Worm (Caenorhabditis elegans) whole organism, L2 larva: ENCODE results near the gene dot-1.2.

Experiments
- ama-1 ChIP-seq: fragments of 150-350 bp; optimal IDR thresholded peaks from 2 replicates; lab custom pipeline; 2018; ENCODE audit warnings: inconsistent platforms
- mab-5 ChIP-seq: fragments of 150-350 bp; optimal IDR thresholded peaks from 2 replicates; lab custom pipeline; 2014; ENCODE audit warnings: missing biosample characterization, missing genetic modification characterization
- nhr-12 ChIP-seq: fragments of 150-350 bp; optimal IDR thresholded peaks from 2 replicates; lab custom pipeline; 2014; ENCODE audit warnings: missing biosample characterization, missing genetic modification characterization
- nhr-25 ChIP-seq: fragments of 150-350 bp; sonication (generic microtip); optimal IDR thresholded peaks from 3 replicates; lab custom pipeline; 2014; ENCODE audit warnings: missing biosample characterization, missing genetic modification characterization
- unc-39 ChIP-seq: fragments of 150-350 bp; optimal IDR thresholded peaks from 2 replicates; lab custom pipeline; 2014; ENCODE audit warnings: missing biosample characterization, missing genetic modification characterization
- zag-1 ChIP-seq: fragments of 150-350 bp; optimal IDR thresholded peaks from 2 replicates; lab custom pipeline; 2014; ENCODE audit warnings: missing biosample characterization, missing genetic modification characterization
- ztf-11 ChIP-seq: sonication (generic microtip); optimal IDR thresholded peaks from 2 replicates; lab custom pipeline; 2017; ENCODE audit warnings: missing biosample characterization, missing genetic modification characterization

- TF ChIP-seq unc-39, result no peak
- TF ChIP-seq ama-1 (lab: Kevin White, UChicago), result no peak
- no peak for TF ChIP-seq ztf-11 (tag; lab: Kevin White, UChicago)
- TF ChIP-seq mab-5 (tag; lab: Kevin White, UChicago), result no peak
- no peak for TF ChIP-seq zag-1 (tag; lab: Kevin White, UChicago)
- no peak for TF ChIP-seq nhr-25
- no peak for TF ChIP-seq nhr-12 (tag; lab: Kevin White, UChicago)
Measured at ce11 chrX:11843363-11843762, 25.8 kb downstream of the dot-1.2 start, which contains the start of gene F54F7.2.
